Worm (Caenorhabditis elegans) whole organism, L4 larva: ENCODE data around the gene srh-212.

Experiments used
- F37D6.2 ChIP-seq: sonication (generic microtip); optimal IDR thresholded peaks from 2 replicates; lab custom pipeline; 2016; ENCODE audit warnings: mild to moderate bottlenecking, missing genetic modification characterization, missing compliant biosample characterization
- F49E8.2 ChIP-seq: sonication (generic microtip); optimal IDR thresholded peaks from 2 replicates; lab custom pipeline; 2016; ENCODE audit warnings: missing compliant biosample characterization, mild to moderate bottlenecking, missing genetic modification characterization, borderline replicate concordance
- T20F7.1 ChIP-seq: fragments of 200-800 bp; sonication (Bioruptor generic); optimal IDR thresholded peaks from 2 replicates; lab custom pipeline; 2018; ENCODE audit warnings: mild to moderate bottlenecking, missing genetic modification characterization, missing compliant biosample characterization
- T26A8.4 ChIP-seq: fragments of 200-800 bp; sonication (Bioruptor generic); IDR thresholded peaks from 2 replicates; pipeline ENCODE4 v1.3.6; 2022; ENCODE audit warnings: missing genetic modification characterization, missing compliant biosample characterization
- Y75B8A.6 ChIP-seq: fragments of 200-800 bp; sonication (Bioruptor generic); IDR thresholded peaks from 2 replicates; pipeline ENCODE4 v1.3.6; 2022; ENCODE audit warnings: missing genetic modification reagents, missing genetic modification characterization, missing compliant biosample characterization
- ZK337.2 ChIP-seq: fragments of 200-800 bp; sonication (Bioruptor generic); IDR thresholded peaks from 2 replicates; pipeline ENCODE4 v1.3.6; 2022; ENCODE audit warnings: missing genetic modification reagents, missing genetic modification characterization, missing compliant biosample characterization
- attf-4 ChIP-seq: sonication (generic microtip); optimal IDR thresholded peaks from 3 replicates; lab custom pipeline; 2017; ENCODE audit warnings: missing biosample characterization, missing genetic modification characterization
- ceh-20 ChIP-seq: fragments of 200-800 bp; sonication (Bioruptor generic); IDR thresholded peaks from 2 replicates; pipeline ENCODE4 v1.3.6; 2022; ENCODE audit warnings: missing genetic modification reagents, missing genetic modification characterization, missing compliant biosample characterization
- ceh-28 ChIP-seq: fragments of 150-350 bp; optimal IDR thresholded peaks from 2 replicates; lab custom pipeline; 2014; ENCODE audit warnings: missing biosample characterization, missing genetic modification reagents, missing genetic modification characterization
- ceh-62 ChIP-seq: sonication (generic microtip); optimal IDR thresholded peaks from 2 replicates; lab custom pipeline; 2017; ENCODE audit warnings: missing biosample characterization, missing genetic modification characterization
- ces-1 ChIP-seq: fragments of 150-350 bp; sonication (generic microtip); optimal IDR thresholded peaks from 4 replicates; lab custom pipeline; 2014; ENCODE audit warnings: missing biosample characterization, missing genetic modification reagents, missing genetic modification characterization
- ctbp-1 ChIP-seq: fragments of 200-800 bp; sonication (Bioruptor generic); IDR thresholded peaks from 2 replicates; pipeline ENCODE4 v1.3.6; 2022; ENCODE audit warnings: missing genetic modification reagents, missing genetic modification characterization, missing compliant biosample characterization
- daf-19 ChIP-seq: fragments of 200-800 bp; sonication (Bioruptor generic); conservative IDR thresholded peaks from 2 replicates; pipeline ENCODE4 v1.3.6; 2022; ENCODE audit warnings: missing genetic modification characterization, missing compliant biosample characterization
- daf-8 ChIP-seq: fragments of 200-800 bp; sonication (Bioruptor generic); IDR thresholded peaks from 2 replicates; pipeline ENCODE4 v1.3.6; 2022; ENCODE audit warnings: missing genetic modification characterization, missing compliant biosample characterization
- dmd-6 ChIP-seq: fragments of 200-800 bp; sonication (Bioruptor generic); IDR thresholded peaks from 2 replicates; pipeline ENCODE4 v1.3.6; 2022; ENCODE audit warnings: missing genetic modification reagents, missing genetic modification characterization, missing compliant biosample characterization
- dmd-9 ChIP-seq: fragments of 200-800 bp; sonication (Bioruptor generic); IDR thresholded peaks from 2 replicates; pipeline ENCODE4 v1.3.6; 2022; ENCODE audit warnings: missing genetic modification reagents, missing genetic modification characterization, missing compliant biosample characterization
- duxl-1 ChIP-seq: sonication (generic microtip); optimal IDR thresholded peaks from 2 replicates; lab custom pipeline; 2016; ENCODE audit warnings: mild to moderate bottlenecking, missing genetic modification characterization, moderate library complexity, missing compliant biosample characterization; ENCODE audit not compliant: poor library complexity
- dve-1 ChIP-seq: sonication (generic microtip); optimal IDR thresholded peaks from 2 replicates; lab custom pipeline; 2017; ENCODE audit warnings: antibody characterized with exemption, mild to moderate bottlenecking, missing genetic modification characterization, missing compliant biosample characterization; ENCODE audit not compliant: insufficient read depth
- egl-27 ChIP-seq: sonication (generic microtip); optimal IDR thresholded peaks from 3 replicates; lab custom pipeline; 2017; ENCODE audit warnings: missing biosample characterization, missing genetic modification reagents, missing genetic modification characterization
- fkh-10 ChIP-seq: fragments of 150-350 bp; optimal IDR thresholded peaks from 2 replicates; lab custom pipeline; 2014; ENCODE audit warnings: missing biosample characterization, missing genetic modification reagents, missing genetic modification characterization
- fos-1 ChIP-seq: fragments of 150-350 bp; optimal IDR thresholded peaks from 2 replicates; lab custom pipeline; 2014; ENCODE audit warnings: missing biosample characterization, missing genetic modification characterization
- gei-8 ChIP-seq: fragments of 200-800 bp; sonication (Bioruptor generic); optimal IDR thresholded peaks from 2 replicates; lab custom pipeline; 2018; ENCODE audit warnings: mild to moderate bottlenecking, missing genetic modification characterization, missing compliant biosample characterization
- hlh-11 ChIP-seq: fragments of 200-800 bp; sonication (Bioruptor generic); optimal IDR thresholded peaks from 2 replicates; lab custom pipeline; 2018; ENCODE audit warnings: mild to moderate bottlenecking, missing genetic modification characterization, missing compliant biosample characterization
- hlh-30 ChIP-seq: sonication (generic microtip); optimal IDR thresholded peaks from 2 replicates; lab custom pipeline; 2017; ENCODE audit warnings: antibody characterized with exemption, mild to moderate bottlenecking, missing genetic modification characterization, missing compliant biosample characterization; ENCODE audit not compliant: insufficient read depth
- jun-1 ChIP-seq: fragments of 150-350 bp; optimal IDR thresholded peaks from 2 replicates; lab custom pipeline; 2014; ENCODE audit warnings: missing biosample characterization, missing genetic modification reagents, missing genetic modification characterization
- lin-13 ChIP-seq: fragments of 150-350 bp; optimal IDR thresholded peaks from 2 replicates; lab custom pipeline; 2014; ENCODE audit warnings: missing biosample characterization, missing genetic modification reagents, missing genetic modification characterization
- lin-39 ChIP-seq: fragments of 150-350 bp; optimal IDR thresholded peaks from 2 replicates; lab custom pipeline; 2014; ENCODE audit warnings: missing biosample characterization, missing genetic modification reagents, missing genetic modification characterization
- lsy-2 ChIP-seq, 2 experiments: fragments of 150-350 bp in 1 of 2; sonication (generic microtip) in 1 of 2; optimal IDR thresholded peaks; 2 replicates each; lab custom pipeline; 2014 to 2017; ENCODE audit warnings: missing biosample characterization in 2 of 2, missing genetic modification characterization in 2 of 2
- madf-5 ChIP-seq, 2 experiments: fragments of 200-800 bp; sonication (Bioruptor generic); IDR thresholded peaks; 2 replicates each; pipeline ENCODE4 v1.3.6; 2022; ENCODE audit warnings: missing compliant biosample characterization in 2 of 2, missing genetic modification characterization in 2 of 2
- mdt-29 ChIP-seq: fragments of 200-800 bp; sonication (Bioruptor generic); IDR thresholded peaks from 2 replicates; pipeline ENCODE4 v1.3.6; 2022; ENCODE audit warnings: missing genetic modification reagents, missing genetic modification characterization, missing compliant biosample characterization
- mes-2 ChIP-seq: sonication (generic microtip); optimal IDR thresholded peaks from 2 replicates; lab custom pipeline; 2016; ENCODE audit warnings: missing genotype, mild to moderate bottlenecking, missing genetic modification characterization, missing compliant biosample characterization; ENCODE audit not compliant: poor library complexity, severe bottlenecking
- nhr-10 ChIP-seq: fragments of 150-350 bp; optimal IDR thresholded peaks from 2 replicates; lab custom pipeline; 2014; ENCODE audit warnings: missing biosample characterization, missing genetic modification characterization
- nhr-102 ChIP-seq: sonication (generic microtip); optimal IDR thresholded peaks from 2 replicates; lab custom pipeline; 2016; ENCODE audit warnings: mild to moderate bottlenecking, missing genetic modification characterization, moderate library complexity, missing compliant biosample characterization
- nhr-11 ChIP-seq: fragments of 150-350 bp; optimal IDR thresholded peaks from 2 replicates; lab custom pipeline; 2014; ENCODE audit warnings: missing biosample characterization, missing genetic modification characterization
- nhr-111 ChIP-seq: fragments of 200-800 bp; sonication (Bioruptor generic); optimal IDR thresholded peaks from 2 replicates; lab custom pipeline; 2018; ENCODE audit warnings: mild to moderate bottlenecking, missing genetic modification characterization, missing compliant biosample characterization
- nhr-28 ChIP-seq: fragments of 150-350 bp; optimal IDR thresholded peaks from 2 replicates; lab custom pipeline; 2014; ENCODE audit warnings: missing biosample characterization, missing genetic modification characterization
- nhr-41 ChIP-seq: fragments of 200-800 bp; sonication (Bioruptor generic); IDR thresholded peaks from 2 replicates; pipeline ENCODE4 v1.3.6; 2022; ENCODE audit warnings: missing genetic modification reagents, missing genetic modification characterization, missing compliant biosample characterization
- nhr-42 ChIP-seq: fragments of 200-800 bp; sonication (Bioruptor generic); IDR thresholded peaks from 2 replicates; pipeline ENCODE4 v1.3.6; 2022; ENCODE audit warnings: missing genetic modification characterization, missing compliant biosample characterization
- nhr-6 ChIP-seq: fragments of 150-350 bp; optimal IDR thresholded peaks from 2 replicates; lab custom pipeline; 2014; ENCODE audit warnings: missing biosample characterization, missing genetic modification characterization
- pha-4 ChIP-seq, 2 experiments: fragments of 150-350 bp in 1 of 2; fragments of 200-800 bp in 1 of 2; sonication (Bioruptor generic) in 1 of 2; IDR thresholded peaks in 1 of 2; optimal IDR thresholded peaks in 1 of 2; 2 replicates each; pipeline versions ENCODE4 v1.3.6 to Lab custom; 2014 to 2022; ENCODE audit warnings: missing genetic modification characterization in 2 of 2, missing genetic modification reagents in 2 of 2, missing biosample characterization in 1 of 2, missing compliant biosample characterization in 1 of 2
- php-3 ChIP-seq: fragments of 200-800 bp; sonication (Bioruptor generic); IDR thresholded peaks from 2 replicates; pipeline ENCODE4 v1.3.6; 2022; ENCODE audit warnings: missing genetic modification reagents, missing genetic modification characterization, missing compliant biosample characterization
- set-16 ChIP-seq: fragments of 200-800 bp; sonication (Bioruptor generic); IDR thresholded peaks from 2 replicates; pipeline ENCODE4 v1.3.6; 2022; ENCODE audit warnings: missing genetic modification reagents, missing genetic modification characterization, missing compliant biosample characterization
- snpc-4 ChIP-seq: fragments of 150-350 bp; optimal IDR thresholded peaks from 2 replicates; lab custom pipeline; 2014; ENCODE audit warnings: missing biosample characterization, missing genetic modification characterization
- spr-1 ChIP-seq: sonication (generic microtip); optimal IDR thresholded peaks from 2 replicates; lab custom pipeline; 2016; ENCODE audit warnings: mild to moderate bottlenecking, missing genetic modification characterization, missing compliant biosample characterization
- tag-97 ChIP-seq: fragments of 200-800 bp; sonication (Bioruptor generic); IDR thresholded peaks from 2 replicates; pipeline ENCODE4 v1.3.6; 2022; ENCODE audit warnings: missing genetic modification characterization, missing compliant biosample characterization
- unc-130 ChIP-seq: sonication (generic microtip); optimal IDR thresholded peaks from 2 replicates; lab custom pipeline; 2016; ENCODE audit warnings: missing genetic modification reagents, missing genetic modification characterization, missing compliant biosample characterization
- unc-62 ChIP-seq, 3 experiments: fragments of 150-350 bp in 1 of 3; sonication (generic microtip); optimal IDR thresholded peaks in 2 of 3; peaks in 1 of 3; 1 replicate in 1 of 3; 2 replicates in 2 of 3; lab custom pipeline; 2014 to 2017; ENCODE audit warnings: missing biosample characterization in 3 of 3, missing genetic modification characterization in 3 of 3, missing genetic modification reagents in 3 of 3, missing genotype in 1 of 3
- zfp-2 ChIP-seq: sonication (generic microtip); optimal IDR thresholded peaks from 2 replicates; lab custom pipeline; 2016; ENCODE audit warnings: mild to moderate bottlenecking, missing genetic modification characterization, missing compliant biosample characterization
- zip-2 ChIP-seq: fragments of 150-350 bp; optimal IDR thresholded peaks from 2 replicates; lab custom pipeline; 2014; ENCODE audit warnings: missing biosample characterization, missing genetic modification characterization

Gene srh-212

DNA sequence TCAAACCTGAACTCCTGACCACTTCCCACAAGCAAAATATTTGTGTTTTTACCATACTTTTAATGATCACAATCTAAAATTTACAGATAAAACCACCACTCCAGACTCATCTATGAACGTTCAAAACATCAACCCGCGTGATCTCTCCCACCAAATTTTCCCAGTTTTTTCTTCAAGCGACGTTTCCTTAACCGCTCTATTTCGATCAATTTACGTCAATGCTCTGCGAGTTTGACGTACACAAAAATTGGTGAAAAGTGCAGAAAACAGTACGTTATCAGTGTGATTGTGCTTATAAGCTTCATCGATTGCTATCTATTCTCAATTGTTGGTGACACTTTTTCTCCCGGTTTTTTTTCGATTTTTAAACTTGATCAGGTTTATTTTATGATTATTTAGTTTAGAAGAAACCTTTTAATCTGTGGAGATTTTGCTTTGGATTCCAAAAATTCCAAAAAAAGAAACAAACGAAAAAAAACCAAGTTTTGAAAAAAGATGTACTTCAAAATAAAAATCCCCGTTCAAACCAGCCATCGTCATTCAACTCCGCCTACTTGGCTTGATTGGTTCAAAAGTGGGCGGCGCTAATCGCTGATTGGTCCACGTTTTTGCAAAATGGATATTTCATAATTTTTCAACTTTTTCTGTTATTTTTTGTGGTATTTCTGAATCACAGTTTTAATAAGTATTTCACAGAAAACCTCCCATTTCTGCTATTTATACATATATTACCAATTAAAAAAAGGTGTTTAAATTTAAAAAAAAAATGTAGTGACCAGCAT, 35.5 kb upstream of the srh-212 start (continued):
- TF ChIP-seq php-3 (GFP tag; lab: Robert Waterston, UW) = peak; percentile 72; the same call in 1 of the 2 replicates
- no peak for TF ChIP-seq F37D6.2 (tag; lab: Kevin White, UChicago)
- no peak for TF ChIP-seq T20F7.1 (GFP tag; lab: Kevin White, UChicago)
- TF ChIP-seq mdt-29 (GFP tag; lab: Robert Waterston, UW) = no peak
- TF ChIP-seq egl-27 (tag; lab: Kevin White, UChicago) = no peak
- TF ChIP-seq ces-1 (GFP tag; lab: Kevin White, UChicago) = no peak
- TF ChIP-seq nhr-102 (tag; lab: Kevin White, UChicago) = peak; percentile 74
- no peak for TF ChIP-seq unc-62 (GFP tag; optimal IDR thresholded peaks at IDR 0.05 in 1 of 2; lab: Kevin White, UChicago)
- no peak for TF ChIP-seq unc-62 (tag; optimal IDR thresholded peaks at IDR 0.05; lab: Kevin White, UChicago)
- TF ChIP-seq nhr-111 (GFP tag; lab: Kevin White, UChicago) = no peak
- no peak for TF ChIP-seq lin-39 (tag; lab: Kevin White, UChicago)
- no peak for TF ChIP-seq lin-13
- TF ChIP-seq nhr-11 (tag; lab: Kevin White, UChicago) = no peak
- no peak for TF ChIP-seq ceh-62
- TF ChIP-seq snpc-4 = no peak
- no peak for TF ChIP-seq T26A8.4
- TF ChIP-seq dmd-9 (GFP tag; lab: Robert Waterston, UW) = no peak
- TF ChIP-seq spr-1 (tag; lab: Kevin White, UChicago) = no peak
- no peak for TF ChIP-seq daf-19 (GFP tag; lab: Robert Waterston, UW)
- peak; percentile 88 for TF ChIP-seq dmd-6
- peak; percentile 83 for TF ChIP-seq dve-1 (tag; lab: Kevin White, UChicago)
- TF ChIP-seq hlh-11 = peak; percentile 76
- no peak for TF ChIP-seq gei-8 (GFP tag; lab: Kevin White, UChicago)
- peak; percentile 67 for TF ChIP-seq nhr-28
- no peak for TF ChIP-seq fos-1 (tag; lab: Kevin White, UChicago)
- TF ChIP-seq Y75B8A.6 (GFP tag; lab: Robert Waterston, UW) = no peak
- no peak for TF ChIP-seq ceh-28 (tag; lab: Kevin White, UChicago)
- no peak for TF ChIP-seq mes-2 (tag; lab: Kevin White, UChicago)
- TF ChIP-seq fkh-10 (GFP tag; lab: Kevin White, UChicago) = no peak
- TF ChIP-seq jun-1 = no peak
- TF ChIP-seq ctbp-1 (GFP tag; lab: Robert Waterston, UW) = no peak
- no peak for TF ChIP-seq zfp-2
- no peak for TF ChIP-seq unc-130
- no peak for TF ChIP-seq F49E8.2 (tag; lab: Kevin White, UChicago)
- no peak for TF ChIP-seq attf-4 (tag; lab: Kevin White, UChicago)
- TF ChIP-seq tag-97 (GFP tag; lab: Robert Waterston, UW) = no peak
- no peak for TF ChIP-seq nhr-10 (tag; lab: Kevin White, UChicago)
- no peak for TF ChIP-seq nhr-6 (tag; lab: Kevin White, UChicago)
- TF ChIP-seq nhr-41 (GFP tag; lab: Robert Waterston, UW) = no peak
- TF ChIP-seq pha-4 (GFP tag; IDR thresholded peaks at IDR 0.05; lab: Robert Waterston, UW) = no peak
- TF ChIP-seq pha-4 (tag; optimal IDR thresholded peaks at IDR 0.05; lab: Kevin White, UChicago) = no peak
- no peak for TF ChIP-seq madf-5 (GFP tag; IDR thresholded peaks at IDR 0.05; lab: Robert Waterston, UW)
- TF ChIP-seq lsy-2 (tag; optimal IDR thresholded peaks at IDR 0.05; lab: Kevin White, UChicago) = no peak
- TF ChIP-seq ceh-20 (GFP tag; lab: Robert Waterston, UW) = no peak
- TF ChIP-seq daf-8 = no peak
- TF ChIP-seq zip-2 (tag; lab: Kevin White, UChicago) = no peak
- TF ChIP-seq nhr-42 (GFP tag; lab: Robert Waterston, UW) = no peak
- TF ChIP-seq duxl-1 = no peak
- peak; percentile 68 for TF ChIP-seq hlh-30 (tag; lab: Kevin White, UChicago)
- no peak for TF ChIP-seq set-16 (GFP tag; lab: Robert Waterston, UW)
- no peak for TF ChIP-seq ZK337.2 (GFP tag; lab: Robert Waterston, UW)
